Fruit fly (Drosophila melanogaster) Kc167 (cell line): ENCODE measurements around the gene CG10730.

Experiments used
- Sin3A ChIP-seq: fragments of >200 bp; optimal IDR thresholded peaks from 2 replicates; lab custom pipeline; 2018; ENCODE audit warnings: missing external identifiers
- h ChIP-seq: fragments of >200 bp; optimal IDR thresholded peaks from 3 replicates; lab custom pipeline; 2018; ENCODE audit warnings: missing external identifiers
- ttk ChIP-seq: sonication (Bioruptor generic); optimal IDR thresholded peaks from 2 replicates; lab custom pipeline; 2017; ENCODE audit warnings: missing external identifiers

DNA sequence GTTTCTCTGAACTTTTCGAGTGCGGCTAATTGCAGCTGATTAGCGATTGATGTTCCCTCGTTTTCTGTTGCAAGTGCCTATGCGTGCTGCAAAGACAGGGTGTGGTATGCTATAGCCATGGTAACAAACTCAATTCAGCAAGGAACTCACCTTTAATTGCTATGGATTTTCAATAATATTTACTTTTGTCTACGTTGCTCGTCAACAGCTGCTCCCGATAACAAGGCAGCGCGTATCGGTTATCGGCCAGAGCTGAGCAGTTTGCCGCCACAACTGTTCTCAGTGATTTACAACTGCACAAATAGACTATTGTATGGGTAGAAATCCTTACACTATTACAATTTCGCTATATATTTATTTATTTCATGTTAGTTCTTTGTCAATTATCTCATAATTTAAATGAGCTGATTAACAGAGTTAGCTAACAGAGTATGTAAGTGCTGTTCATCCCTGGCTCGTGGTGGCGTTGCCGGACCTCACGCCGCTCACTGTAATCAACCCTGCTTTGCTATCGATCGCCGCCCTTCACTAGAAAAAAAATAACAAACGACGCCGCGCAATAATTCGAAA lies 3.3 kb upstream of the CG10730 start, which contains the start of the genes pr and neb:
- TF ChIP-seq ttk: no peak
- TF ChIP-seq Sin3A (lab: Kevin White, UChicago): no peak
- no peak for TF ChIP-seq h
